Worm (Caenorhabditis elegans) whole organism, mixed stage, embryonic: ENCODE measurements around the gene gcy-3.

Experiments
- M03D4.4 ChIP-seq: sonication (generic microtip); optimal IDR thresholded peaks from 2 replicates; lab custom pipeline; 2017; ENCODE audit warnings: mild to moderate bottlenecking, missing genetic modification characterization, missing compliant biosample characterization
- blmp-1 ChIP-seq: fragments of 150-350 bp; optimal IDR thresholded peaks from 2 replicates; lab custom pipeline; 2014; ENCODE audit warnings: missing biosample characterization, missing genetic modification characterization
- ceh-39 ChIP-seq: fragments of 150-350 bp; optimal IDR thresholded peaks from 2 replicates; lab custom pipeline; 2014; ENCODE audit warnings: missing biosample characterization, missing genetic modification characterization
- ceh-43 ChIP-seq: fragments of 200-800 bp; sonication (Bioruptor generic); optimal IDR thresholded peaks from 2 replicates; lab custom pipeline; 2018; ENCODE audit warnings: mild to moderate bottlenecking, missing genetic modification characterization, moderate library complexity, missing compliant biosample characterization
- ceh-83 ChIP-seq: fragments of 200-800 bp; sonication (Bioruptor generic); optimal IDR thresholded peaks from 2 replicates; lab custom pipeline; 2018; ENCODE audit warnings: mild to moderate bottlenecking, missing genetic modification characterization, missing compliant biosample characterization
- ces-1 ChIP-seq: fragments of 150-350 bp; optimal IDR thresholded peaks from 2 replicates; lab custom pipeline; 2014; ENCODE audit warnings: missing biosample characterization, missing genetic modification reagents, missing genetic modification characterization
- cnd-1 ChIP-seq: fragments of 200-800 bp; sonication (Bioruptor generic); optimal IDR thresholded peaks from 2 replicates; lab custom pipeline; 2018; ENCODE audit warnings: mild to moderate bottlenecking, missing genetic modification characterization, missing compliant biosample characterization
- drap-1 ChIP-seq: fragments of 200-800 bp; sonication (Bioruptor generic); optimal IDR thresholded peaks from 3 replicates; lab custom pipeline; 2018; ENCODE audit warnings: mild to moderate bottlenecking, missing genetic modification characterization, missing compliant biosample characterization
- elt-3 ChIP-seq: fragments of 150-350 bp; optimal IDR thresholded peaks from 2 replicates; lab custom pipeline; 2014; ENCODE audit warnings: missing biosample characterization, missing genetic modification characterization
- flh-1 ChIP-seq: fragments of 200-800 bp; sonication (Bioruptor generic); optimal IDR thresholded peaks from 2 replicates; lab custom pipeline; 2018; ENCODE audit warnings: mild to moderate bottlenecking, missing genetic modification characterization, moderate library complexity, missing compliant biosample characterization
- ham-2 ChIP-seq: fragments of 200-800 bp; sonication (Bioruptor generic); optimal IDR thresholded peaks from 2 replicates; lab custom pipeline; 2018; ENCODE audit warnings: mild to moderate bottlenecking, missing genetic modification characterization, missing compliant biosample characterization
- hlh-1 ChIP-seq: fragments of 150-350 bp; optimal IDR thresholded peaks from 2 replicates; lab custom pipeline; 2014; ENCODE audit warnings: missing biosample characterization, missing genetic modification reagents, missing genetic modification characterization
- lin-13 ChIP-seq: fragments of 150-350 bp; optimal IDR thresholded peaks from 2 replicates; lab custom pipeline; 2014; ENCODE audit warnings: missing biosample characterization, missing genetic modification characterization
- lin-32 ChIP-seq: fragments of 200-800 bp; sonication (Bioruptor generic); optimal IDR thresholded peaks from 2 replicates; lab custom pipeline; 2018; ENCODE audit warnings: mild to moderate bottlenecking, missing genetic modification characterization, missing compliant biosample characterization
- lsy-2 ChIP-seq: fragments of 150-350 bp; optimal IDR thresholded peaks from 2 replicates; lab custom pipeline; 2014; ENCODE audit warnings: missing biosample characterization, missing genetic modification characterization
- mab-5 ChIP-seq: fragments of 150-350 bp; optimal IDR thresholded peaks from 2 replicates; lab custom pipeline; 2014; ENCODE audit warnings: missing biosample characterization, missing genetic modification characterization
- mep-1 ChIP-seq: fragments of 150-350 bp; optimal IDR thresholded peaks from 2 replicates; lab custom pipeline; 2017; ENCODE audit warnings: missing biosample characterization, missing genetic modification reagents, missing genetic modification characterization, inconsistent platforms
- mls-2 ChIP-seq: sonication (generic microtip); optimal IDR thresholded peaks from 2 replicates; lab custom pipeline; 2016; ENCODE audit warnings: mild to moderate bottlenecking, missing genetic modification characterization, moderate library complexity, missing compliant biosample characterization
- nhr-12 ChIP-seq: fragments of 150-350 bp; optimal IDR thresholded peaks from 2 replicates; lab custom pipeline; 2014; ENCODE audit warnings: missing biosample characterization, missing genetic modification characterization
- nhr-2 ChIP-seq: fragments of 150-350 bp; optimal IDR thresholded peaks from 2 replicates; lab custom pipeline; 2014; ENCODE audit warnings: missing biosample characterization, missing genetic modification characterization
- nhr-237 ChIP-seq: fragments of 150-350 bp; optimal IDR thresholded peaks from 2 replicates; lab custom pipeline; 2014; ENCODE audit warnings: missing biosample characterization, missing genetic modification characterization
- nhr-28 ChIP-seq: fragments of 150-350 bp; optimal IDR thresholded peaks from 2 replicates; lab custom pipeline; 2014; ENCODE audit warnings: missing biosample characterization, missing genetic modification characterization
- nhr-76 ChIP-seq: sonication (generic microtip); optimal IDR thresholded peaks from 2 replicates; lab custom pipeline; 2017; ENCODE audit warnings: missing biosample characterization, missing genetic modification characterization
- pha-4 ChIP-seq: fragments of 150-350 bp; optimal IDR thresholded peaks from 2 replicates; lab custom pipeline; 2018; ENCODE audit warnings: missing biosample characterization, missing genetic modification reagents, missing genetic modification characterization
- sem-2 ChIP-seq: fragments of 200-800 bp; sonication (Bioruptor generic); optimal IDR thresholded peaks from 2 replicates; lab custom pipeline; 2018; ENCODE audit warnings: mild to moderate bottlenecking, missing genetic modification characterization, missing compliant biosample characterization
- snpc-4 ChIP-seq: fragments of 150-350 bp; optimal IDR thresholded peaks from 2 replicates; lab custom pipeline; 2014; ENCODE audit warnings: missing biosample characterization, missing genetic modification characterization
- tbx-8 ChIP-seq: fragments of 200-800 bp; sonication (Bioruptor generic); optimal IDR thresholded peaks from 2 replicates; lab custom pipeline; 2018; ENCODE audit warnings: mild to moderate bottlenecking, missing genetic modification characterization, moderate library complexity, missing compliant biosample characterization
- unc-120 ChIP-seq: sonication (generic microtip); optimal IDR thresholded peaks from 2 replicates; lab custom pipeline; 2017; ENCODE audit warnings: missing genetic modification characterization, missing compliant biosample characterization; ENCODE audit not compliant: poor library complexity, severe bottlenecking
- unc-39 ChIP-seq: fragments of 150-350 bp; optimal IDR thresholded peaks from 2 replicates; lab custom pipeline; 2014; ENCODE audit warnings: missing biosample characterization, missing genetic modification characterization
- unc-62 ChIP-seq: fragments of 150-350 bp; optimal IDR thresholded peaks from 2 replicates; lab custom pipeline; 2014; ENCODE audit warnings: missing biosample characterization, missing genetic modification reagents, missing genetic modification characterization
- zip-8 ChIP-seq: fragments of 150-350 bp; optimal IDR thresholded peaks from 2 replicates; lab custom pipeline; 2014; ENCODE audit warnings: missing biosample characterization, missing genetic modification characterization
- ztf-11 ChIP-seq: fragments of 150-350 bp; optimal IDR thresholded peaks from 2 replicates; lab custom pipeline; 2014; ENCODE audit warnings: missing biosample characterization, missing genetic modification characterization

gcy-3 gene

ce11 chrII:9523539-9524224, 16.6 kb upstream of the gcy-3 start, which contains the start of gene mex-6:
TSS of gene mex-6 (plus strand) at chrII:9524174.
- no peak for TF ChIP-seq zip-8 (tag; lab: Kevin White, UChicago)
- TF ChIP-seq drap-1 (GFP tag; lab: Kevin White, UChicago): no peak
- TF ChIP-seq lin-32 (GFP tag; lab: Kevin White, UChicago): no peak
- TF ChIP-seq cnd-1: no peak
- no peak for TF ChIP-seq flh-1
- TF ChIP-seq hlh-1: no peak
- no peak for TF ChIP-seq unc-39 (tag; lab: Kevin White, UChicago)
- TF ChIP-seq mep-1 (tag; lab: Kevin White, UChicago): no peak
- TF ChIP-seq tbx-8 (GFP tag; lab: Kevin White, UChicago): no peak
- no peak for TF ChIP-seq ceh-39 (tag; lab: Kevin White, UChicago)
- TF ChIP-seq mab-5 (tag; lab: Kevin White, UChicago): no peak

DNA sequence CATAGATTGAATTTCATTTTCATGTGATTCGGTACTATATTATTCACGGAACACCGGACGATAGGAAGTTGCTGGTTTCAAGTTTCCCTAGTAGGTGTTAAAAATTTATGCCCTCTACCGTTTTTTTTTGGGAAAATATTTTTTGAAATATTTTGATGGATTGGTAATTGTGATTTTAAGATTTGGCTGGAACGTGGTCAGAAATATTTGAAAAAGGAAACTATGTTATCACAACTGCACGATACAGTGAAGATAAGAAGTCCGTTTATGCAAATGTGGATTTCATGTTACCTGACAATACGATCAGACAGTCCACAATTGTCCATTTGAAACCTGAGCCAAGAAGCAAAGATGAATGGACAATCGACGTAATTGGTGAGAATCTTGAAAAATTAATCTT, 15.9 kb upstream of the gcy-3 start, which contains the start of gene AH6.17:
Gene AH6.17, plus strand, starts transcription at position 185 of the 400 bp plus-strand sequence.
- TF ChIP-seq blmp-1 (tag; lab: Kevin White, UChicago) (no peak), hlh-1 (no peak), sem-2 (no peak), unc-39 (tag; lab: Kevin White, UChicago) (no peak), ham-2 (GFP tag; lab: Kevin White, UChicago) (no peak), tbx-8 (GFP tag; lab: Kevin White, UChicago) (no peak), nhr-2 (tag; lab: Kevin White, UChicago) (no peak), unc-120 (tag; lab: Kevin White, UChicago) (no peak), nhr-28 (tag; lab: Kevin White, UChicago) (no peak), flh-1 (no peak), pha-4 (tag; lab: Kevin White, UChicago) (no peak)
- TF ChIP-seq, all 35 proteins: peak for 0

ce11 chrII:9521570-9521969, 14.5 kb upstream of the gcy-3 start, which contains the start of gene sra-1:
TSS of gene sra-1 (minus strand) at chrII:9521670.
- TF ChIP-seq mab-5 (tag; lab: Kevin White, UChicago) (no peak), lsy-2 (tag; lab: Kevin White, UChicago) (no peak), nhr-237 (tag; lab: Kevin White, UChicago) (no peak), mep-1 (tag; lab: Kevin White, UChicago) (no peak), ceh-39 (tag; lab: Kevin White, UChicago) (no peak), ces-1 (GFP tag; lab: Kevin White, UChicago) (no peak), sem-2 (no peak), flh-1 (no peak), lin-32 (GFP tag; lab: Kevin White, UChicago) (no peak), ham-2 (GFP tag; lab: Kevin White, UChicago) (no peak), mls-2 (tag; lab: Kevin White, UChicago) (no peak), lin-13 (tag; lab: Kevin White, UChicago) (no peak)

ce11 chrII:9518781-9519180, 11.7 kb upstream of the gcy-3 start, which contains the start of the genes sfxn-1.1 and AH6.3:
TSS of gene sfxn-1.1 (minus strand) at chrII:9518881.
TSS of gene AH6.3 (plus strand) at chrII:9519055.
- no peak for TF ChIP-seq lin-32 (GFP tag; lab: Kevin White, UChicago)
- TF ChIP-seq mls-2 (tag; lab: Kevin White, UChicago): no peak
- TF ChIP-seq lin-13 (tag; lab: Kevin White, UChicago): no peak
- no peak for TF ChIP-seq ham-2 (GFP tag; lab: Kevin White, UChicago)
- no peak for TF ChIP-seq ceh-39 (tag; lab: Kevin White, UChicago)
- no peak for TF ChIP-seq cnd-1
- TF ChIP-seq ztf-11 (tag; lab: Kevin White, UChicago): no peak
- TF ChIP-seq mab-5 (tag; lab: Kevin White, UChicago): no peak
- TF ChIP-seq nhr-76 (tag; lab: Kevin White, UChicago): no peak
- no peak for TF ChIP-seq elt-3 (tag; lab: Kevin White, UChicago)
- no peak for TF ChIP-seq M03D4.4
- TF ChIP-seq nhr-2 (tag; lab: Kevin White, UChicago): no peak

DNA sequence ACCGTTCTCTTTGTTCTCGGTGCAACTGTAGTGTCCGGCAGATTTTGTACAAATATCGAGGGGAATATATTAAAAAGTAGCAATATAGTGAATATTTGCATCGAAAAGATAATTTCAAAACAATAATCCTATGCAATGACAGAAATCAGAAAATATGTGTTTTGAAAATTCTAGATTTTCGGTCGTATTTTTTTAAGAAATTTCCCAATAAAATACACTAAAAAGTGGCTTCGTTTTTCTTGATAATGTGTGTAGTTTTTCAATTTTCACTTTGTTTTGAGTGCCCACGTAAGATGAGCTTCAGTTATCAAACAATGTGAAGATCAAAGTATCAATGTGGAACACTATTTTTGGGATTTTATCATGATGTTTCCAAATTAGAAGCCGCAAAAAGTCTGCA, 9.8 kb upstream of the gcy-3 start, which contains the start of gene gcy-1:
Gene gcy-1, minus strand, starts transcription at position 101 of the 400 bp plus-strand sequence.
- TF ChIP-seq ceh-83 (GFP tag; lab: Kevin White, UChicago) (no peak), elt-3 (tag; lab: Kevin White, UChicago) (no peak), unc-39 (tag; lab: Kevin White, UChicago) (no peak), nhr-28 (tag; lab: Kevin White, UChicago) (no peak), mep-1 (tag; lab: Kevin White, UChicago) (no peak), snpc-4 (no peak), unc-62 (GFP tag; lab: Kevin White, UChicago) (no peak), ces-1 (GFP tag; lab: Kevin White, UChicago) (no peak), flh-1 (no peak), ceh-39 (tag; lab: Kevin White, UChicago) (no peak), nhr-12 (tag; lab: Kevin White, UChicago) (no peak), M03D4.4 (no peak), sem-2 (no peak), blmp-1 (tag; lab: Kevin White, UChicago) (no peak), lin-32 (GFP tag; lab: Kevin White, UChicago) (no peak), pha-4 (tag; lab: Kevin White, UChicago) (no peak), ceh-43 (GFP tag; lab: Kevin White, UChicago) (no peak), nhr-237 (tag; lab: Kevin White, UChicago) (no peak), mls-2 (tag; lab: Kevin White, UChicago) (no peak)
